Worm (Caenorhabditis elegans): Measurements from ENCODE around the gene rabr-2.

ce11 chrIV:17450443-17450842 lies 32.7 kb downstream of the rabr-2 start, which contains the start of gene F11E6.8:
- TF ChIP-seq W03F9.2 (tag; optimal IDR thresholded peaks at IDR 0.05) (no peak), dao-5 (tag; optimal IDR thresholded peaks at IDR 0.05) (no peak)

All from whole organism, L4/young adult.